Worm (Caenorhabditis elegans) whole organism, L1 larva: ENCODE measurements around the gene F14F3.4.
A peak's percentile ranks its signal among the peaks of the same experiment; 100 is the strongest.

Experiments
- C34B4.2 ChIP-seq: sonication (generic microtip); optimal IDR thresholded peaks from 2 replicates; lab custom pipeline; 2017; ENCODE audit warnings: mild to moderate bottlenecking, missing genetic modification characterization, missing compliant biosample characterization
- F16B12.6 ChIP-seq: fragments of 150-350 bp; optimal IDR thresholded peaks from 2 replicates; lab custom pipeline; 2014; ENCODE audit warnings: missing biosample characterization, missing genetic modification characterization
- Y116A8C.19 ChIP-seq: sonication (generic microtip); optimal IDR thresholded peaks from 2 replicates; lab custom pipeline; 2016; ENCODE audit warnings: missing compliant biosample characterization, missing genetic modification characterization, borderline replicate concordance
- alr-1 ChIP-seq: fragments of 200-800 bp; sonication (Bioruptor generic); optimal IDR thresholded peaks from 2 replicates; lab custom pipeline; 2018; ENCODE audit warnings: borderline replicate concordance, mild to moderate bottlenecking, missing genetic modification characterization, missing compliant biosample characterization
- ama-1 ChIP-seq: fragments of 150-350 bp; optimal IDR thresholded peaks from 2 replicates; lab custom pipeline; 2014
- ceh-88 ChIP-seq: fragments of 200-800 bp; sonication (Bioruptor generic); IDR thresholded peaks from 2 replicates; pipeline ENCODE4 v1.3.6; 2022; ENCODE audit warnings: missing genetic modification characterization, missing compliant biosample characterization
- ceh-90 ChIP-seq: sonication (generic microtip); optimal IDR thresholded peaks from 2 replicates; lab custom pipeline; 2016; ENCODE audit warnings: missing genetic modification characterization, missing compliant biosample characterization
- ces-1 ChIP-seq: fragments of 150-350 bp; optimal IDR thresholded peaks from 2 replicates; lab custom pipeline; 2014; ENCODE audit warnings: missing biosample characterization, missing genetic modification reagents, missing genetic modification characterization
- efl-1 ChIP-seq, 4 experiments: fragments of 150-350 bp; optimal IDR thresholded peaks in 3 of 4; peaks in 1 of 4; 1 replicate in 1 of 4; 2 replicates in 3 of 4; lab custom pipeline; 2014; ENCODE audit warnings: missing biosample characterization in 2 of 4, missing genetic modification characterization in 2 of 4, missing genetic modification reagents in 2 of 4
- efl-3 ChIP-seq: fragments of 200-800 bp; sonication (Bioruptor generic); optimal IDR thresholded peaks from 2 replicates; lab custom pipeline; 2018; ENCODE audit warnings: mild to moderate bottlenecking, missing genetic modification characterization, missing compliant biosample characterization
- egl-27 ChIP-seq, 2 experiments: fragments of 150-350 bp in 1 of 2; sonication (generic microtip); optimal IDR thresholded peaks; 3 replicates each; lab custom pipeline; 2017 to 2018; ENCODE audit warnings: missing biosample characterization in 2 of 2, missing genetic modification characterization in 2 of 2, missing genetic modification reagents in 2 of 2
- elt-2 ChIP-seq: sonication (generic microtip); optimal IDR thresholded peaks from 2 replicates; lab custom pipeline; 2016; ENCODE audit warnings: missing genetic modification characterization, mild to moderate bottlenecking, inconsistent platforms, missing compliant biosample characterization, missing genetic modification reagents
- elt-3 ChIP-seq, 6 experiments: fragments of 150-350 bp in 1 of 6; sonication (generic microtip); optimal IDR thresholded peaks; 2 replicates each; lab custom pipeline; 2017 to 2018; ENCODE audit warnings: missing biosample characterization in 6 of 6, missing genetic modification characterization in 6 of 6, inconsistent platforms in 1 of 6
- fkh-10 ChIP-seq: sonication (generic microtip); optimal IDR thresholded peaks from 2 replicates; lab custom pipeline; 2017; ENCODE audit warnings: missing biosample characterization, missing genetic modification reagents, missing genetic modification characterization
- fkh-8 ChIP-seq: sonication (generic microtip); optimal IDR thresholded peaks from 2 replicates; lab custom pipeline; 2016; ENCODE audit warnings: mild to moderate bottlenecking, missing genetic modification characterization, missing compliant biosample characterization
- fos-1 ChIP-seq: fragments of 150-350 bp; optimal IDR thresholded peaks from 2 replicates; lab custom pipeline; 2014; ENCODE audit warnings: missing biosample characterization, missing genetic modification characterization
- grh-1 ChIP-seq: fragments of 200-800 bp; sonication (Bioruptor generic); IDR thresholded peaks from 2 replicates; pipeline ENCODE4 v1.3.6; 2022; ENCODE audit warnings: missing genetic modification reagents, missing genetic modification characterization, missing compliant biosample characterization
- hlh-17 ChIP-seq: fragments of 200-800 bp; sonication (Bioruptor generic); optimal IDR thresholded peaks from 2 replicates; lab custom pipeline; 2018; ENCODE audit warnings: missing genetic modification characterization, mild to moderate bottlenecking, missing compliant biosample characterization, moderate library complexity, borderline replicate concordance
- hlh-4 ChIP-seq: sonication (generic microtip); optimal IDR thresholded peaks from 2 replicates; lab custom pipeline; 2016; ENCODE audit warnings: mild to moderate bottlenecking, missing genetic modification characterization, missing compliant biosample characterization
- isw-1 ChIP-seq: fragments of 200-800 bp; sonication (Bioruptor generic); IDR thresholded peaks from 2 replicates; pipeline ENCODE4 v1.3.6; 2022; ENCODE audit warnings: missing genetic modification characterization, missing compliant biosample characterization
- lin-15B ChIP-seq: fragments of 150-350 bp; sonication (generic microtip); optimal IDR thresholded peaks from 3 replicates; lab custom pipeline; 2014; ENCODE audit warnings: missing biosample characterization, missing genetic modification characterization
- lin-35 ChIP-seq, 2 experiments: fragments of 150-350 bp; optimal IDR thresholded peaks; 2 replicates each; lab custom pipeline; 2014; ENCODE audit warnings: missing biosample characterization in 2 of 2, missing genetic modification characterization in 2 of 2, missing genetic modification reagents in 2 of 2
- lin-39 ChIP-seq: fragments of 150-350 bp; optimal IDR thresholded peaks from 2 replicates; lab custom pipeline; 2014; ENCODE audit warnings: missing biosample characterization, missing genetic modification reagents, missing genetic modification characterization
- lir-3 ChIP-seq: sonication (generic microtip); optimal IDR thresholded peaks from 2 replicates; lab custom pipeline; 2016; ENCODE audit warnings: mild to moderate bottlenecking, missing genetic modification characterization, moderate library complexity, missing compliant biosample characterization; ENCODE audit not compliant: poor library complexity
- mab-9 ChIP-seq: fragments of 200-800 bp; sonication (Bioruptor generic); IDR thresholded peaks from 2 replicates; pipeline ENCODE4 v1.3.6; 2022; ENCODE audit warnings: missing genetic modification reagents, missing genetic modification characterization, missing compliant biosample characterization
- mdl-1 ChIP-seq, 2 experiments: fragments of 150-350 bp; optimal IDR thresholded peaks; 2 replicates each; lab custom pipeline; 2014 to 2017; ENCODE audit warnings: missing biosample characterization in 2 of 2, missing genetic modification characterization in 2 of 2, inconsistent platforms in 1 of 2
- mep-1 ChIP-seq: fragments of 150-350 bp; optimal IDR thresholded peaks from 2 replicates; lab custom pipeline; 2014; ENCODE audit warnings: missing biosample characterization, missing genetic modification characterization
- nhr-19 ChIP-seq: fragments of 200-800 bp; sonication (Bioruptor generic); conservative IDR thresholded peaks from 2 replicates; pipeline ENCODE4 v1.3.6; 2022; ENCODE audit warnings: missing genetic modification characterization, missing compliant biosample characterization
- nhr-47 ChIP-seq: sonication (generic microtip); optimal IDR thresholded peaks from 2 replicates; lab custom pipeline; 2016; ENCODE audit warnings: mild to moderate bottlenecking, missing genetic modification characterization, moderate library complexity, missing compliant biosample characterization
- nhr-76 ChIP-seq: sonication (generic microtip); optimal IDR thresholded peaks from 2 replicates; lab custom pipeline; 2017; ENCODE audit warnings: missing biosample characterization, missing genetic modification characterization
- nhr-84 ChIP-seq: sonication (generic microtip); optimal IDR thresholded peaks from 2 replicates; lab custom pipeline; 2017; ENCODE audit warnings: missing biosample characterization, missing genetic modification characterization
- nhr-85 ChIP-seq: sonication (generic microtip); peaks from one replicate; lab custom pipeline; 2016; ENCODE audit warnings: missing genetic modification characterization, inconsistent platforms, missing compliant biosample characterization
- nhr-90 ChIP-seq: sonication (generic microtip); optimal IDR thresholded peaks from 2 replicates; lab custom pipeline; 2016; ENCODE audit warnings: mild to moderate bottlenecking, missing genetic modification characterization, missing compliant biosample characterization; ENCODE audit not compliant: poor library complexity
- pax-3 ChIP-seq: fragments of 200-800 bp; sonication (Bioruptor generic); optimal IDR thresholded peaks from 2 replicates; lab custom pipeline; 2018; ENCODE audit warnings: mild to moderate bottlenecking, missing genetic modification characterization, moderate library complexity, missing compliant biosample characterization
- pqm-1 ChIP-seq: sonication (generic microtip); optimal IDR thresholded peaks from 3 replicates; lab custom pipeline; 2017; ENCODE audit warnings: missing biosample characterization, missing genetic modification characterization
- rnt-1 ChIP-seq: sonication (generic microtip); optimal IDR thresholded peaks from 2 replicates; lab custom pipeline; 2016; ENCODE audit warnings: mild to moderate bottlenecking, missing genetic modification characterization, moderate library complexity, missing compliant biosample characterization
- snpc-4 ChIP-seq: fragments of 150-350 bp; optimal IDR thresholded peaks from 2 replicates; lab custom pipeline; 2014; ENCODE audit warnings: missing biosample characterization, missing genetic modification characterization
- snu-23 ChIP-seq: sonication (generic microtip); optimal IDR thresholded peaks from 2 replicates; lab custom pipeline; 2016; ENCODE audit warnings: missing genetic modification characterization, missing compliant biosample characterization
- sox-4 ChIP-seq: sonication (generic microtip); optimal IDR thresholded peaks from 2 replicates; lab custom pipeline; 2016; ENCODE audit warnings: missing genetic modification characterization, missing compliant biosample characterization
- sup-37 ChIP-seq: fragments of 200-800 bp; sonication (Bioruptor generic); optimal IDR thresholded peaks from 2 replicates; lab custom pipeline; 2018; ENCODE audit warnings: mild to moderate bottlenecking, missing genetic modification characterization, missing compliant biosample characterization
- swsn-7 ChIP-seq: sonication (generic microtip); optimal IDR thresholded peaks from 2 replicates; lab custom pipeline; 2016; ENCODE audit warnings: missing genetic modification characterization, missing compliant biosample characterization
- tbx-2 ChIP-seq: sonication (generic microtip); optimal IDR thresholded peaks from 2 replicates; lab custom pipeline; 2016; ENCODE audit warnings: missing genetic modification characterization, missing compliant biosample characterization
- unc-130 ChIP-seq: fragments of 150-350 bp; optimal IDR thresholded peaks from 2 replicates; lab custom pipeline; 2017; ENCODE audit warnings: missing biosample characterization, missing genetic modification characterization, inconsistent platforms
- vab-15 ChIP-seq: sonication (generic microtip); optimal IDR thresholded peaks from 2 replicates; lab custom pipeline; 2017; ENCODE audit warnings: missing genotype, mild to moderate bottlenecking, missing genetic modification characterization, missing compliant biosample characterization
- xbp-1 ChIP-seq: sonication (generic microtip); optimal IDR thresholded peaks from 2 replicates; lab custom pipeline; 2016; ENCODE audit warnings: missing genetic modification characterization, missing compliant biosample characterization
- zag-1 ChIP-seq: fragments of 150-350 bp; optimal IDR thresholded peaks from 2 replicates; lab custom pipeline; 2014; ENCODE audit warnings: missing biosample characterization, missing genetic modification characterization

The F14F3.4 gene

DNA sequence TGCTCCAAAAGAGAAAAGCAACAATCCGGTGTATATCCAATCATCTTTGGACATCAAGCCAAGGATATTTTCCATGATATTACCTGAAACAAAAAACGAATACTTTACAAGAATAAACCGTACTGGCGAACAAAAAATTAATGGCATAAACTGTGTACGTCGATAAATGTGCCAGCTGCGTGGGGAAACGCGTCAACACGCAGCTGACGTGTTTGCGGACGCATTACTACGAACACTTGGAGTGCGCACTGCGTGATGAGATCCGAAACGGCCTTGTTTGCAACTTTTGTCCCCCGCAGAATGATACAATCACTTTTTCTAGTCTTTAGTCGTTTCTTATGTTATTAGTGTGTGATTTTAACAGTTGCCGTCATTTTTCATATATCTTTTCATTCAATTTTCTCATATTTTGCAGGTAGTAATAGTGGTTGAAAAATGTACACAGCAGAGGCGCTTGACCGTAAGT, 3.3 kb upstream of the F14F3.4 start, which contains the start of the genes mboa-7 and git-1 (continued):
- TF ChIP-seq fkh-8 (tag; lab: Kevin White, UChicago) = peak; percentile 17
- TF ChIP-seq nhr-47 = peak; percentile 63
- TF ChIP-seq grh-1 (GFP tag; lab: Robert Waterston, UW) = peak; percentile 42; the same call in 1 of the 2 replicates
- TF ChIP-seq nhr-84 = no peak
- TF ChIP-seq lin-15B (tag; lab: Kevin White, UChicago) = no peak
- peak; percentile 55 for TF ChIP-seq nhr-19 (GFP tag; lab: Robert Waterston, UW)
- no peak for TF ChIP-seq isw-1 (GFP tag; lab: Robert Waterston, UW)
- no peak for TF ChIP-seq snpc-4 (tag; lab: Kevin White, UChicago)
- TF ChIP-seq elt-2 (tag; lab: Kevin White, UChicago) = no peak
- TF ChIP-seq C34B4.2 (tag; lab: Kevin White, UChicago) = no peak
- peak; percentile 65 for TF ChIP-seq tbx-2 (tag; lab: Kevin White, UChicago)
- TF ChIP-seq lin-39 = no peak
- no peak for TF ChIP-seq hlh-17 (GFP tag; lab: Kevin White, UChicago)
- no peak for TF ChIP-seq ces-1 (GFP tag; lab: Kevin White, UChicago)
- TF ChIP-seq nhr-76 (tag; lab: Kevin White, UChicago) = no peak
- TF ChIP-seq Y116A8C.19 (tag; lab: Kevin White, UChicago) = no peak
- no peak for TF ChIP-seq fos-1
- peak; percentile 15 for TF ChIP-seq vab-15 (tag; lab: Kevin White, UChicago)
- no peak for TF ChIP-seq lir-3 (tag; lab: Kevin White, UChicago)
- TF ChIP-seq lin-35 (GFP tag; optimal IDR thresholded peaks at IDR 0.05; lab: Kevin White, UChicago) = peak; percentile 42 to 81
- no peak for TF ChIP-seq efl-3
- TF ChIP-seq xbp-1 = peak; percentile 45
- peak; percentile 55 for TF ChIP-seq mep-1 (tag; lab: Kevin White, UChicago)
- peak; percentile 3 for TF ChIP-seq pax-3 (tag; lab: Kevin White, UChicago)
- peak; percentile 51 for TF ChIP-seq nhr-90 (tag; lab: Kevin White, UChicago)
- no peak for TF ChIP-seq pqm-1 (tag; lab: Kevin White, UChicago)
- no peak for TF ChIP-seq fkh-10
- peak in 1 of 2 experiments; percentile 50 for TF ChIP-seq mdl-1 (tag; optimal IDR thresholded peaks at IDR 0.05; lab: Kevin White, UChicago)
- no peak for TF ChIP-seq hlh-4 (tag; lab: Kevin White, UChicago)
- TF ChIP-seq nhr-85 (tag; lab: Kevin White, UChicago) = no peak
- TF ChIP-seq mab-9 = no peak
- peak; percentile 79 for TF ChIP-seq snu-23 (GFP tag; lab: Kevin White, UChicago)
- no peak for TF ChIP-seq ceh-90 (tag; lab: Kevin White, UChicago)
- no peak for TF ChIP-seq egl-27 (tag; optimal IDR thresholded peaks at IDR 0.05; lab: Kevin White, UChicago)
- peak; percentile 11; the same call in 1 of the 2 replicates for TF ChIP-seq ceh-88 (GFP tag; lab: Robert Waterston, UW)
- TF ChIP-seq zag-1 = no peak
- TF ChIP-seq unc-130 (tag; lab: Kevin White, UChicago) = peak; percentile 66
- TF ChIP-seq efl-1 (optimal IDR thresholded peaks at IDR 0.05; lab: Kevin White, UChicago) = peak; percentile 42 to 49
- TF ChIP-seq efl-1 (GFP tag; optimal IDR thresholded peaks at IDR 0.05 in 1 of 2; lab: Kevin White, UChicago) = peak; percentile 12 to 92
- peak in 3 of 6 experiments; percentile 30 to 74 (median 57) for TF ChIP-seq elt-3 (tag; optimal IDR thresholded peaks at IDR 0.05; lab: Kevin White, UChicago)
- no peak for TF ChIP-seq sup-37 (GFP tag; lab: Kevin White, UChicago)
- TF ChIP-seq sox-4 (tag; lab: Kevin White, UChicago) = no peak
- no peak for TF ChIP-seq alr-1 (tag; lab: Kevin White, UChicago)
- TF ChIP-seq swsn-7 (tag; lab: Kevin White, UChicago) = peak; percentile 61
- peak; percentile 25 for TF ChIP-seq F16B12.6
- TF ChIP-seq rnt-1 = peak; percentile 77
- no peak for TF ChIP-seq ama-1 (lab: Kevin White, UChicago)
